Worm (Caenorhabditis elegans) whole organism, L2 larva: ENCODE data around the gene Y70G10A.3.
A peak's percentile ranks its signal among the peaks of the same experiment; 100 is the strongest.

Experiments
- C34F6.9 ChIP-seq: fragments of 150-350 bp; optimal IDR thresholded peaks from 2 replicates; lab custom pipeline; 2014; ENCODE audit warnings: missing biosample characterization, missing genetic modification characterization
- F13H6.1 ChIP-seq: sonication (generic microtip); optimal IDR thresholded peaks from 2 replicates; lab custom pipeline; 2016; ENCODE audit warnings: missing genetic modification characterization, missing compliant biosample characterization
- R02D3.7 ChIP-seq: fragments of 150-350 bp; optimal IDR thresholded peaks from 2 replicates; lab custom pipeline; 2014; ENCODE audit warnings: missing biosample characterization, missing genetic modification characterization
- Y55F3AM.14 ChIP-seq: fragments of 200-800 bp; sonication (Bioruptor generic); optimal IDR thresholded peaks from 2 replicates; lab custom pipeline; 2018; ENCODE audit warnings: mild to moderate bottlenecking, missing genetic modification characterization, missing compliant biosample characterization
- ZK546.5 ChIP-seq: sonication (generic microtip); optimal IDR thresholded peaks from 2 replicates; lab custom pipeline; 2017; ENCODE audit warnings: missing biosample characterization, missing genetic modification characterization
- alr-1 ChIP-seq: fragments of 150-350 bp; optimal IDR thresholded peaks from 2 replicates; lab custom pipeline; 2014; ENCODE audit warnings: missing biosample characterization, missing genetic modification characterization
- aly-2 ChIP-seq: fragments of 150-350 bp; optimal IDR thresholded peaks from 2 replicates; lab custom pipeline; 2014; ENCODE audit warnings: missing biosample characterization, missing genetic modification characterization
- ama-1 ChIP-seq: fragments of 150-350 bp; optimal IDR thresholded peaks from 2 replicates; lab custom pipeline; 2018; ENCODE audit warnings: inconsistent platforms
- blmp-1 ChIP-seq: sonication (generic microtip); optimal IDR thresholded peaks from 2 replicates; lab custom pipeline; 2017; ENCODE audit warnings: missing genetic modification characterization, mild to moderate bottlenecking, missing compliant biosample characterization, antibody characterized with exemption, moderate library complexity; ENCODE audit not compliant: insufficient read depth
- ceh-16 ChIP-seq: fragments of 150-350 bp; optimal IDR thresholded peaks from 2 replicates; lab custom pipeline; 2014; ENCODE audit warnings: missing biosample characterization, missing genetic modification characterization
- ceh-82 ChIP-seq: fragments of 150-350 bp; optimal IDR thresholded peaks from 2 replicates; lab custom pipeline; 2014; ENCODE audit warnings: missing biosample characterization, missing genetic modification characterization
- crh-2 ChIP-seq: sonication (generic microtip); optimal IDR thresholded peaks from 2 replicates; lab custom pipeline; 2017; ENCODE audit warnings: missing biosample characterization, missing genetic modification characterization
- egl-27 ChIP-seq: sonication (generic microtip); optimal IDR thresholded peaks from 3 replicates; lab custom pipeline; 2017; ENCODE audit warnings: missing biosample characterization, missing genetic modification reagents, missing genetic modification characterization
- elt-1 ChIP-seq: fragments of 150-350 bp; optimal IDR thresholded peaks from 2 replicates; lab custom pipeline; 2014; ENCODE audit warnings: missing biosample characterization, missing genetic modification characterization
- elt-3 ChIP-seq: sonication (generic microtip); optimal IDR thresholded peaks from 2 replicates; lab custom pipeline; 2017; ENCODE audit warnings: missing biosample characterization, missing genetic modification characterization
- fos-1 ChIP-seq: fragments of 150-350 bp; optimal IDR thresholded peaks from 2 replicates; lab custom pipeline; 2014; ENCODE audit warnings: missing biosample characterization, missing genetic modification characterization
- gmeb-1 ChIP-seq: fragments of 150-350 bp; optimal IDR thresholded peaks from 2 replicates; lab custom pipeline; 2014; ENCODE audit warnings: missing biosample characterization, missing genetic modification characterization
- lin-11 ChIP-seq: fragments of 150-350 bp; sonication (generic microtip); optimal IDR thresholded peaks from 2 replicates; lab custom pipeline; 2014; ENCODE audit warnings: missing biosample characterization, missing genetic modification characterization, inconsistent platforms, mixed read lengths
- lin-13 ChIP-seq: fragments of 150-350 bp; optimal IDR thresholded peaks from 2 replicates; lab custom pipeline; 2014; ENCODE audit warnings: missing biosample characterization, missing genetic modification reagents, missing genetic modification characterization
- lin-39 ChIP-seq: fragments of 150-350 bp; optimal IDR thresholded peaks from 2 replicates; lab custom pipeline; 2014; ENCODE audit warnings: missing biosample characterization, missing genetic modification reagents, missing genetic modification characterization
- lsy-2 ChIP-seq, 2 experiments: fragments of 150-350 bp in 1 of 2; sonication (generic microtip) in 1 of 2; optimal IDR thresholded peaks; 2 replicates each; lab custom pipeline; 2014 to 2017; ENCODE audit warnings: missing biosample characterization in 2 of 2, missing genetic modification characterization in 2 of 2
- mab-5 ChIP-seq: fragments of 150-350 bp; optimal IDR thresholded peaks from 2 replicates; lab custom pipeline; 2014; ENCODE audit warnings: missing biosample characterization, missing genetic modification characterization
- mbf-1 ChIP-seq: sonication (generic microtip); optimal IDR thresholded peaks from 2 replicates; lab custom pipeline; 2017; ENCODE audit warnings: missing biosample characterization, missing genetic modification characterization
- mdl-1 ChIP-seq, 2 experiments: fragments of 150-350 bp in 1 of 2; sonication (generic microtip) in 1 of 2; optimal IDR thresholded peaks; 2 replicates each; lab custom pipeline; 2017; ENCODE audit warnings: missing biosample characterization in 2 of 2, missing genetic modification characterization in 2 of 2
- nhr-10 ChIP-seq: sonication (generic microtip); optimal IDR thresholded peaks from 2 replicates; lab custom pipeline; 2017; ENCODE audit warnings: missing biosample characterization, missing genetic modification characterization
- nhr-11 ChIP-seq: fragments of 150-350 bp; optimal IDR thresholded peaks from 2 replicates; lab custom pipeline; 2014; ENCODE audit warnings: missing biosample characterization, missing genetic modification characterization
- nhr-12 ChIP-seq: fragments of 150-350 bp; optimal IDR thresholded peaks from 2 replicates; lab custom pipeline; 2014; ENCODE audit warnings: missing biosample characterization, missing genetic modification characterization
- nhr-129 ChIP-seq: fragments of 150-350 bp; optimal IDR thresholded peaks from 2 replicates; lab custom pipeline; 2014; ENCODE audit warnings: missing biosample characterization, missing genetic modification characterization
- nhr-21 ChIP-seq: fragments of 150-350 bp; optimal IDR thresholded peaks from 2 replicates; lab custom pipeline; 2014; ENCODE audit warnings: missing biosample characterization, missing genetic modification characterization
- nhr-23 ChIP-seq: fragments of 150-350 bp; optimal IDR thresholded peaks from 2 replicates; lab custom pipeline; 2014; ENCODE audit warnings: missing biosample characterization, missing genetic modification reagents, missing genetic modification characterization
- nhr-237 ChIP-seq: fragments of 150-350 bp; optimal IDR thresholded peaks from 2 replicates; lab custom pipeline; 2014; ENCODE audit warnings: missing biosample characterization, missing genetic modification characterization
- nhr-25 ChIP-seq: fragments of 150-350 bp; sonication (generic microtip); optimal IDR thresholded peaks from 3 replicates; lab custom pipeline; 2014; ENCODE audit warnings: missing biosample characterization, missing genetic modification characterization
- nhr-6 ChIP-seq: fragments of 150-350 bp; optimal IDR thresholded peaks from 2 replicates; lab custom pipeline; 2014; ENCODE audit warnings: missing biosample characterization, missing genetic modification characterization
- nhr-77 ChIP-seq: fragments of 150-350 bp; optimal IDR thresholded peaks from 2 replicates; lab custom pipeline; 2014; ENCODE audit warnings: missing biosample characterization, missing genetic modification characterization
- peb-1 ChIP-seq: fragments of 150-350 bp; optimal IDR thresholded peaks from 2 replicates; lab custom pipeline; 2014; ENCODE audit warnings: missing biosample characterization, missing genetic modification characterization
- sem-4 ChIP-seq: fragments of 150-350 bp; optimal IDR thresholded peaks from 2 replicates; lab custom pipeline; 2014; ENCODE audit warnings: missing biosample characterization, missing genetic modification reagents, missing genetic modification characterization
- skn-1 ChIP-seq: sonication (generic microtip); optimal IDR thresholded peaks from 2 replicates; lab custom pipeline; 2017; ENCODE audit warnings: missing biosample characterization, missing genetic modification characterization
- sma-3 ChIP-seq: sonication (generic microtip); optimal IDR thresholded peaks from 2 replicates; lab custom pipeline; 2016; ENCODE audit warnings: missing genetic modification reagents, missing genetic modification characterization, missing compliant biosample characterization
- sma-9 ChIP-seq, 2 experiments: fragments of 150-350 bp in 1 of 2; sonication (generic microtip) in 1 of 2; optimal IDR thresholded peaks; 2 replicates each; lab custom pipeline; 2014 to 2016; ENCODE audit warnings: missing genetic modification characterization in 2 of 2, mild to moderate bottlenecking in 1 of 2, missing biosample characterization in 1 of 2, missing compliant biosample characterization in 1 of 2, missing genetic modification reagents in 1 of 2, moderate library complexity in 1 of 2
- snpc-4 ChIP-seq: fragments of 150-350 bp; optimal IDR thresholded peaks from 2 replicates; lab custom pipeline; 2014; ENCODE audit warnings: missing biosample characterization, missing genetic modification characterization
- unc-39 ChIP-seq: fragments of 150-350 bp; optimal IDR thresholded peaks from 2 replicates; lab custom pipeline; 2014; ENCODE audit warnings: missing biosample characterization, missing genetic modification characterization
- unc-55 ChIP-seq: fragments of 150-350 bp; sonication (generic microtip); optimal IDR thresholded peaks from 3 replicates; lab custom pipeline; 2014; ENCODE audit warnings: missing biosample characterization, missing genetic modification reagents, missing genetic modification characterization
- unc-62 ChIP-seq: fragments of 150-350 bp; optimal IDR thresholded peaks from 2 replicates; lab custom pipeline; 2014; ENCODE audit warnings: missing biosample characterization, missing genetic modification reagents, missing genetic modification characterization
- zag-1 ChIP-seq: fragments of 150-350 bp; optimal IDR thresholded peaks from 2 replicates; lab custom pipeline; 2014; ENCODE audit warnings: missing biosample characterization, missing genetic modification characterization
- ztf-1 ChIP-seq: fragments of 200-800 bp; sonication (Bioruptor generic); conservative IDR thresholded peaks from 2 replicates; pipeline ENCODE4 v1.3.6; 2022; ENCODE audit warnings: missing genetic modification characterization, missing compliant biosample characterization
- ztf-11 ChIP-seq: sonication (generic microtip); optimal IDR thresholded peaks from 2 replicates; lab custom pipeline; 2017; ENCODE audit warnings: missing biosample characterization, missing genetic modification characterization
- ztf-4 ChIP-seq: fragments of 150-350 bp; optimal IDR thresholded peaks from 2 replicates; lab custom pipeline; 2014; ENCODE audit warnings: missing biosample characterization, missing genetic modification characterization

The Y70G10A.3 gene

ce11 chrIII:10271807-10272206, 32.9 kb downstream of the Y70G10A.3 start:
- TF ChIP-seq sma-3 (GFP tag; lab: Kevin White, UChicago) (no peak), skn-1 (no peak), mab-5 (tag; lab: Kevin White, UChicago) (no peak), Y55F3AM.14 (GFP tag; lab: Kevin White, UChicago) (no peak), nhr-237 (tag; lab: Kevin White, UChicago) (no peak), mbf-1 (tag; lab: Kevin White, UChicago) (no peak), unc-55 (no peak), ztf-11 (no peak), blmp-1 (tag; lab: Kevin White, UChicago) (no peak), ceh-16 (tag; lab: Kevin White, UChicago) (no peak), ztf-1 (GFP tag; lab: Robert Waterston, UW) (no peak), nhr-129 (tag; lab: Kevin White, UChicago) (no peak), elt-1 (no peak)

ce11 chrIII:10278826-10279225, 39.9 kb downstream of the Y70G10A.3 start, which contains the start of gene pad-2:
pad-2 (plus strand) TSS chrIII:10279126.
- TF ChIP-seq ZK546.5 (tag; lab: Kevin White, UChicago) (no peak), sma-9 (GFP tag; optimal IDR thresholded peaks at IDR 0.05; lab: Kevin White, UChicago) (no peak), sma-9 (tag; optimal IDR thresholded peaks at IDR 0.05; lab: Kevin White, UChicago) (no peak), nhr-6 (tag; lab: Kevin White, UChicago) (no peak), Y55F3AM.14 (GFP tag; lab: Kevin White, UChicago) (no peak), nhr-21 (no peak), ceh-16 (tag; lab: Kevin White, UChicago) (no peak), nhr-12 (tag; lab: Kevin White, UChicago) (no peak), ztf-11 (no peak), nhr-10 (tag; lab: Kevin White, UChicago) (no peak), lin-13 (no peak)

DNA sequence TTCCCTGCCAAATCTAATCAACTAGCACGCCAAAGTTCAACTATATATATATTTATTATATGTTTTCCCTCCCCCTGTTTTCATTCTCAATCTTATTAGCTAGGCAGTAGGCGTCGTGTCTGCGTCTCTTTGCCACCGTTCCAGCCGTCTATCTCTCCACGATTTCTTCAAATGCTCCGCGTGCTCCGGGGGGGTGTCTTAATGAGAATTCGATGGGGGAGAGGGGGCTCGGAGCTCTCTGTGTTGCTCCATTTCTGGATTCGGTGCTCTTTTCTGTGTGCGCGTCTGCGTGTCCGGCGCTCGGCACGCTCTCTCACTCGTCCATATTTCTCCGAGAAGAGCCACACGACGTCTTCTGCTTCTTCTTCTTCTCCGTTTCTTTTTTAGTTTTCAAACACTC, 45.3 kb downstream of the Y70G10A.3 start:
- no peak for TF ChIP-seq elt-1
- no peak for TF ChIP-seq skn-1
- TF ChIP-seq unc-62 (GFP tag; lab: Kevin White, UChicago) = no peak
- TF ChIP-seq alr-1 (tag; lab: Kevin White, UChicago) = no peak
- TF ChIP-seq fos-1 = no peak
- TF ChIP-seq aly-2 (tag; lab: Kevin White, UChicago) = no peak
- peak; percentile 90 for TF ChIP-seq zag-1 (tag; lab: Kevin White, UChicago)
- TF ChIP-seq nhr-237 (tag; lab: Kevin White, UChicago) = no peak
- peak; percentile 15 for TF ChIP-seq ztf-4
- peak; percentile 65 for TF ChIP-seq lin-11
- TF ChIP-seq sma-9 (GFP tag; optimal IDR thresholded peaks at IDR 0.05; lab: Kevin White, UChicago) = peak; percentile 48
- no peak for TF ChIP-seq sma-9 (tag; optimal IDR thresholded peaks at IDR 0.05; lab: Kevin White, UChicago)
- TF ChIP-seq sma-3 (GFP tag; lab: Kevin White, UChicago) = no peak
- TF ChIP-seq Y55F3AM.14 (GFP tag; lab: Kevin White, UChicago) = peak; percentile 54
- no peak for TF ChIP-seq nhr-77 (tag; lab: Kevin White, UChicago)
- TF ChIP-seq lin-13 = peak; percentile 73
- peak; percentile 61 to 92 for TF ChIP-seq mdl-1 (tag; optimal IDR thresholded peaks at IDR 0.05; lab: Kevin White, UChicago)
- no peak for TF ChIP-seq ztf-1 (GFP tag; lab: Robert Waterston, UW)
- peak; percentile 57 for TF ChIP-seq crh-2
- TF ChIP-seq lin-39 (tag; lab: Kevin White, UChicago) = no peak
- TF ChIP-seq nhr-21 = no peak
- TF ChIP-seq nhr-6 (tag; lab: Kevin White, UChicago) = peak; percentile 33
- TF ChIP-seq F13H6.1 = peak; percentile 69
- no peak for TF ChIP-seq unc-39 (tag; lab: Kevin White, UChicago)
- peak; percentile 77 for TF ChIP-seq C34F6.9
- TF ChIP-seq snpc-4 (tag; lab: Kevin White, UChicago) = no peak
- TF ChIP-seq nhr-12 (tag; lab: Kevin White, UChicago) = no peak
- TF ChIP-seq R02D3.7 (tag; lab: Kevin White, UChicago) = no peak
- no peak for TF ChIP-seq mbf-1 (tag; lab: Kevin White, UChicago)
- TF ChIP-seq ZK546.5 (tag; lab: Kevin White, UChicago) = no peak
- TF ChIP-seq elt-3 = no peak
- no peak for TF ChIP-seq ama-1 (lab: Kevin White, UChicago)
- TF ChIP-seq ztf-11 = no peak
- no peak for TF ChIP-seq nhr-23 (tag; lab: Kevin White, UChicago)
- TF ChIP-seq unc-55 = peak; percentile 75
- no peak for TF ChIP-seq gmeb-1 (tag; lab: Kevin White, UChicago)
- peak in 1 of 2 experiments; percentile 71 for TF ChIP-seq lsy-2 (tag; optimal IDR thresholded peaks at IDR 0.05; lab: Kevin White, UChicago)
- peak; percentile 17 for TF ChIP-seq nhr-129 (tag; lab: Kevin White, UChicago)
- TF ChIP-seq mab-5 (tag; lab: Kevin White, UChicago) = peak; percentile 66
- TF ChIP-seq sem-4 (tag; lab: Kevin White, UChicago) = peak; percentile 56
- TF ChIP-seq ceh-16 (tag; lab: Kevin White, UChicago) = no peak
- peak; percentile 72 for TF ChIP-seq egl-27 (tag; lab: Kevin White, UChicago)
- peak; percentile 22 for TF ChIP-seq ceh-82
- no peak for TF ChIP-seq peb-1 (tag; lab: Kevin White, UChicago)
- no peak for TF ChIP-seq nhr-11 (tag; lab: Kevin White, UChicago)
- no peak for TF ChIP-seq nhr-10 (tag; lab: Kevin White, UChicago)
- no peak for TF ChIP-seq nhr-25 (tag; lab: Kevin White, UChicago)
